Worm (Caenorhabditis elegans) whole organism, midembryonic: Measurements from ENCODE around the gene skr-17.

Experiments used
- T22C8.4 ChIP-seq: fragments of 200-800 bp; sonication (Bioruptor generic); IDR thresholded peaks from 2 replicates; pipeline ENCODE4 v1.3.6; 2022; ENCODE audit warnings: missing genetic modification characterization, missing compliant biosample characterization
- cog-1 ChIP-seq: sonication (generic microtip); optimal IDR thresholded peaks from 2 replicates; lab custom pipeline; 2016; ENCODE audit warnings: missing genetic modification characterization, missing compliant biosample characterization
- flt-1 ChIP-seq: fragments of 200-800 bp; sonication (Bioruptor generic); IDR thresholded peaks from 2 replicates; pipeline ENCODE4 v1.3.6; 2022; ENCODE audit warnings: missing genetic modification characterization, missing compliant biosample characterization
- klf-2 ChIP-seq: fragments of 200-800 bp; sonication (Bioruptor generic); conservative IDR thresholded peaks from 2 replicates; pipeline ENCODE4 v1.3.6; 2022; ENCODE audit warnings: missing genetic modification reagents, missing genetic modification characterization, missing compliant biosample characterization
- med-1 ChIP-seq: sonication (generic microtip); optimal IDR thresholded peaks from 2 replicates; lab custom pipeline; 2017; ENCODE audit warnings: missing genetic modification characterization, mild to moderate bottlenecking, missing compliant biosample characterization, antibody characterized with exemption, missing genetic modification reagents; ENCODE audit not compliant: insufficient read depth
- ref-1 ChIP-seq: fragments of 200-800 bp; sonication (Bioruptor generic); conservative IDR thresholded peaks from 2 replicates; pipeline ENCODE4 v1.3.6; 2022; ENCODE audit warnings: missing genetic modification reagents, missing genetic modification characterization, missing compliant biosample characterization
- tab-1 ChIP-seq: fragments of 200-800 bp; sonication (Bioruptor generic); IDR thresholded peaks from 2 replicates; pipeline ENCODE4 v1.3.6; 2022; ENCODE audit warnings: missing genetic modification characterization, missing compliant biosample characterization
- ztf-23 ChIP-seq: fragments of 200-800 bp; sonication (Bioruptor generic); IDR thresholded peaks from 2 replicates; pipeline ENCODE4 v1.3.6; 2022; ENCODE audit warnings: missing genetic modification reagents, missing genetic modification characterization, missing compliant biosample characterization
- ztf-29 ChIP-seq: fragments of 200-800 bp; sonication (Bioruptor generic); IDR thresholded peaks from 2 replicates; pipeline ENCODE4 v1.3.6; 2022; ENCODE audit warnings: missing genetic modification reagents, missing genetic modification characterization, missing compliant biosample characterization

ce11 chrII:7803174-7803573 lies 19.9 kb downstream of the skr-17 start:
- TF ChIP-seq tab-1 (GFP tag; lab: Robert Waterston, UW) (no peak), klf-2 (GFP tag; lab: Robert Waterston, UW) (no peak), ref-1 (no peak), flt-1 (GFP tag; lab: Robert Waterston, UW) (no peak), ztf-23 (GFP tag; lab: Robert Waterston, UW) (no peak), ztf-29 (no peak), med-1 (GFP tag; lab: Kevin White, UChicago) (no peak), T22C8.4 (GFP tag; lab: Robert Waterston, UW) (no peak), cog-1 (tag; lab: Kevin White, UChicago) (no peak)
